Fruit fly (Drosophila melanogaster): ENCODE measurements around the gene msl-2.

msl-2 gene

dm6 chr2L:3465918-3466727 is at the start of gene msl-2, which contains the start of gene ND-PDSW (continued):
- TF ChIP-seq amos (GFP tag; IDR thresholded peaks at IDR 0.05; ENCODE audit: partially characterized antibody) (peak; percentile 7; the same call in 1 of the 2 replicates), CG14710 (tag; optimal IDR thresholded peaks at IDR 0.05) (peak; percentile 82), Nf-YA (GFP tag; IDR thresholded peaks at IDR 0.05) (no peak), CG34376 (GFP tag; optimal IDR thresholded peaks at IDR 0.05) (no peak), Atf3 (GFP tag; optimal IDR thresholded peaks at IDR 0.05) (no peak), CG4404 (GFP tag; IDR thresholded peaks at IDR 0.05) (no peak), ftz-f1 (GFP tag; optimal IDR thresholded peaks at IDR 0.05) (no peak), CG2116 (GFP tag; optimal IDR thresholded peaks at IDR 0.05) (peak; percentile 51), gfzf (GFP tag; optimal IDR thresholded peaks at IDR 0.05) (peak; percentile 98), CG9437 (GFP tag; optimal IDR thresholded peaks at IDR 0.05) (peak; percentile 51), CG3407 (GFP tag; optimal IDR thresholded peaks at IDR 0.05) (no peak), CG10209 (GFP tag; optimal IDR thresholded peaks at IDR 0.05) (no peak), CG6689 (GFP tag; IDR thresholded peaks at IDR 0.05) (no peak), zen (tag; optimal IDR thresholded peaks at IDR 0.05) (peak; percentile 41), aop (GFP tag; IDR thresholded peaks at IDR 0.05) (no peak), Dbx (GFP tag; IDR thresholded peaks at IDR 0.05) (no peak), bbx (GFP tag; IDR thresholded peaks at IDR 0.05; ENCODE audit: partially characterized antibody) (peak; percentile 21; the same call in 1 of the 2 replicates), Sox102F (GFP tag; optimal IDR thresholded peaks at IDR 0.05) (no peak), CG42726 (GFP tag; IDR thresholded peaks at IDR 0.05; ENCODE audit: partially characterized antibody) (peak; percentile 57; the same call in 1 of the 2 replicates), Ets97D (GFP tag; optimal IDR thresholded peaks at IDR 0.05) (peak; percentile 20), slou (GFP tag; optimal IDR thresholded peaks at IDR 0.05) (no peak), CG1832 (GFP tag; optimal IDR thresholded peaks at IDR 0.05) (no peak), CG11247 (GFP tag; IDR thresholded peaks at IDR 0.05) (no peak), eyg (GFP tag; optimal IDR thresholded peaks at IDR 0.05) (no peak), fru (optimal IDR thresholded peaks at IDR 0.05) (no peak), Side (GFP tag; optimal IDR thresholded peaks at IDR 0.05) (no peak), trem (tag; optimal IDR thresholded peaks at IDR 0.05) (peak; percentile 23), grn (GFP tag; optimal IDR thresholded peaks at IDR 0.05) (no peak), Dref (GFP tag; IDR thresholded peaks at IDR 0.05) (peak; percentile 33; the same call in 1 of the 2 replicates), HLHmδ (GFP tag; optimal IDR thresholded peaks at IDR 0.05) (peak; percentile 22), CG11696 (GFP tag; IDR thresholded peaks at IDR 0.05) (no peak), CG2712 (tag; optimal IDR thresholded peaks at IDR 0.05) (no peak), CG11398 (GFP tag; optimal IDR thresholded peaks at IDR 0.05) (no peak), HmgD (GFP tag; optimal IDR thresholded peaks at IDR 0.05) (peak; percentile 36), CG11560 (tag; IDR thresholded peaks at IDR 0.05) (no peak), nom (GFP tag; optimal IDR thresholded peaks at IDR 0.05) (no peak), pum (GFP tag; optimal IDR thresholded peaks at IDR 0.05) (no peak), Hmr (GFP tag; optimal IDR thresholded peaks at IDR 0.05) (no peak), kni (GFP tag; optimal IDR thresholded peaks at IDR 0.05) (no peak), CG17802 (tag; optimal IDR thresholded peaks at IDR 0.05) (peak; percentile 68), dmrt99B (tag; optimal IDR thresholded peaks at IDR 0.05) (no peak), CG5953 (GFP tag; IDR thresholded peaks at IDR 0.05) (no peak), Rfx (GFP tag; IDR thresholded peaks at IDR 0.05) (no peak), CG11456 (GFP tag; IDR thresholded peaks at IDR 0.05) (no peak), CG17328 (GFP tag; IDR thresholded peaks at IDR 0.05) (no peak), CG12744 (GFP tag; optimal IDR thresholded peaks at IDR 0.05) (no peak), gro (GFP tag; optimal IDR thresholded peaks at IDR 0.05) (peak; percentile 14), B-H2 (GFP tag; optimal IDR thresholded peaks at IDR 0.05) (no peak), crol (GFP tag; IDR thresholded peaks at IDR 0.05) (no peak), BEAF-32 (GFP tag; optimal IDR thresholded peaks at IDR 0.05) (peak; percentile 42)
